Worm (Caenorhabditis elegans): Measurements from ENCODE around the gene gex-3.

- TF ChIP-seq snpc-4 (GFP tag; optimal IDR thresholded peaks at IDR 0.05) (no peak), snpc-4 (tag; optimal IDR thresholded peaks at IDR 0.05) (peak in 2 of 4 experiments; percentile 15 to 47), hsf-1 (GFP tag; IDR thresholded peaks at IDR 0.05) (peak; percentile 58; the same call in 1 of the 2 replicates), unc-130 (GFP tag; optimal IDR thresholded peaks at IDR 0.05) (peak; percentile 16), ama-1 (optimal IDR thresholded peaks at IDR 0.05) (no peak), ama-1 (GFP tag; optimal IDR thresholded peaks at IDR 0.05) (peak in 1 of 2 experiments; percentile 74), unc-62 (GFP tag; optimal IDR thresholded peaks at IDR 0.05) (no peak), ceh-91 (GFP tag; IDR thresholded peaks at IDR 0.05) (no peak)
Measured at ce11 chrIV:12389951-12390350, 14.3 kb upstream of the gex-3 start, which contains the start of gene spe-45.

Data from whole organism, young adult.